Worm (Caenorhabditis elegans) whole organism, L4/young adult: Measurements from ENCODE around the gene nspa-2.

Experiments used
- W03F9.2 ChIP-seq: fragments of 150-350 bp; optimal IDR thresholded peaks from 2 replicates; lab custom pipeline; 2014; ENCODE audit warnings: missing biosample characterization, missing genetic modification characterization
- dao-5 ChIP-seq: sonication (generic microtip); optimal IDR thresholded peaks from 2 replicates; lab custom pipeline; 2016; ENCODE audit warnings: missing genotype, missing genetic modification characterization, moderate library complexity, missing compliant biosample characterization

DNA sequence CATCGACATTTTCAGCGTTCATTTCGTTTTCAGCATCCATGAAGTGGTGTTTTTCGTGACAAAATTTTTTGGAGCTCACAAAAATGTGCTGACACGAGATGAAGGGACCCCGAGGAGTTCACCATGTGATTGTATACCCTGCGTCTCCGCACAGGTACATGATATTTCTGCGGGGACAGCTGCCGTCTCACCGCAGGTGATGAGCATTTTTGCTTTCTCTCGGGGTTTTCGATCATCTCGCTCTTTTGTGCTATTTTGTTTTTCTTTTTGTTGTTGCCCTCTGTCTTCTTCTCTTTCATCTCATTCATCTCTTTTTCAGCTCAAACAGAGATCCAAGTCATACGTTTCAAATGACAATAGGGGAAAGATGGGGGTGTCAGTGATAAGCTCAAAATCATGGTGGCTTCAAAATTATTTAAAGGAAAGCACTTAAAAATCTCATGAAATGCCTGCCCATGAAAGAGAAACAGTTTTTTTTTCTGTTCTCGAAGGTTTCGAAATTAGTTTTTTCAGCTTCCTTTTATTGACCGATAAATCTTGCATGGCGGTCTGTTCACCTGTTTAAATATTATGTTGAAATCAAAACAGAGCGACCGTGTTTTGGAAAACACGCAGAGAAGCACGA is 43.5 kb upstream of the nspa-2 start, which contains the start of gene ret-1:
- TF ChIP-seq dao-5, result no peak
- no peak for TF ChIP-seq W03F9.2 (tag; lab: Kevin White, UChicago)
